Fruit fly (Drosophila melanogaster) whole organism, pupa: ENCODE data around the gene CG12811.

Experiments used
- CG10348 ChIP-seq: fragments of 200-800 bp; sonication (Bioruptor generic); IDR thresholded peaks from 2 replicates; pipeline ENCODE4 v1.3.6; 2022; ENCODE audit warnings: missing biosample characterization, missing genetic modification characterization
- CG12605 ChIP-seq: fragments of 200-800 bp; sonication (Bioruptor generic); IDR thresholded peaks from 2 replicates; pipeline ENCODE4 v1.3.6; 2022; ENCODE audit warnings: missing biosample characterization, missing genetic modification characterization
- CG13204 ChIP-seq: fragments of 200-800 bp; sonication (Bioruptor generic); optimal IDR thresholded peaks from 2 replicates; lab custom pipeline; 2018; ENCODE audit warnings: missing biosample characterization, mild to moderate bottlenecking, missing genetic modification characterization, moderate library complexity
- CG14655 ChIP-seq: fragments of 200-800 bp; sonication (Bioruptor generic); optimal IDR thresholded peaks from 3 replicates; lab custom pipeline; 2017; ENCODE audit warnings: mild to moderate bottlenecking, missing biosample characterization, missing genetic modification reagents, missing genetic modification characterization
- CG8159 ChIP-seq: fragments of 200-800 bp; sonication (Bioruptor generic); optimal IDR thresholded peaks from 3 replicates; lab custom pipeline; 2018; ENCODE audit warnings: missing biosample characterization, mild to moderate bottlenecking, missing genetic modification characterization, moderate library complexity
- EcR ChIP-seq: fragments of 200-800 bp; sonication (Bioruptor generic); optimal IDR thresholded peaks from 3 replicates; lab custom pipeline; 2019; ENCODE audit warnings: missing biosample characterization, missing genetic modification characterization, mild to moderate bottlenecking, moderate library complexity, missing genetic modification reagents

DNA sequence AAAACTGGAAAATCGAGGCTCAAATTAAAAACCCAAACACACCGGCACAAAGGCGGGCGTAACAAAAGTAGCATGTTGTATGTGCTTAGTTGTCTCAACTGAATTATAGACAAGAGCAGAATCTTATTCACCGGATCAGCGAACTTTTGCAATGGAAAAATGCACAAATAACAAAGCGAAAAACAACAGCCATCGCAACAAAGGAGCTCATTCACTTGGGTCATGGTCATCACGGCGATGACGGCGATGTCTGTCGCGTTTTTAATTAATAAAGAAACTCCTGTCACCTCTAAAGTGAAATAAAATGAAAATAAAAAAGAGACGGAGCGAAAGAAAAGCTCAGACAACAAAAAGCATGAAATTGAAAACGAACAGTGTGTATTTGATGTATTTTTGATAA is 9.4 kb downstream of the CG12811 start:
- no peak for TF ChIP-seq CG12605 (GFP tag; lab: Robert Waterston, UW)
- no peak for TF ChIP-seq CG13204
- TF ChIP-seq CG10348 (GFP tag; lab: Robert Waterston, UW), result no peak
- no peak for TF ChIP-seq CG14655 (GFP tag; lab: Kevin White, UChicago)
- TF ChIP-seq EcR, result peak; percentile 92
- no peak for TF ChIP-seq CG8159 (tag; lab: Kevin White, UChicago)
